Fruit fly (Drosophila melanogaster) S2 (cell line): ENCODE results near the gene CG42814.

Source experiments
- CG8478 ChIP-seq: fragments of >200 bp; optimal IDR thresholded peaks from 2 replicates; lab custom pipeline; 2018
- CTCF ChIP-seq, 2 experiments: fragments of >200 bp; optimal IDR thresholded peaks; 2 replicates each; lab custom pipeline; 2018

CG42814 gene

dm6 chr3R:27229368-27229767 is at the start of gene CG42814:
Gene CG42814, minus strand, starts transcription at chr3R:27229468.
- TF ChIP-seq CG8478 (lab: Kevin White, UChicago) (no peak), CTCF (optimal IDR thresholded peaks at IDR 0.05; lab: Kevin White, UChicago) (no peak)

DNA sequence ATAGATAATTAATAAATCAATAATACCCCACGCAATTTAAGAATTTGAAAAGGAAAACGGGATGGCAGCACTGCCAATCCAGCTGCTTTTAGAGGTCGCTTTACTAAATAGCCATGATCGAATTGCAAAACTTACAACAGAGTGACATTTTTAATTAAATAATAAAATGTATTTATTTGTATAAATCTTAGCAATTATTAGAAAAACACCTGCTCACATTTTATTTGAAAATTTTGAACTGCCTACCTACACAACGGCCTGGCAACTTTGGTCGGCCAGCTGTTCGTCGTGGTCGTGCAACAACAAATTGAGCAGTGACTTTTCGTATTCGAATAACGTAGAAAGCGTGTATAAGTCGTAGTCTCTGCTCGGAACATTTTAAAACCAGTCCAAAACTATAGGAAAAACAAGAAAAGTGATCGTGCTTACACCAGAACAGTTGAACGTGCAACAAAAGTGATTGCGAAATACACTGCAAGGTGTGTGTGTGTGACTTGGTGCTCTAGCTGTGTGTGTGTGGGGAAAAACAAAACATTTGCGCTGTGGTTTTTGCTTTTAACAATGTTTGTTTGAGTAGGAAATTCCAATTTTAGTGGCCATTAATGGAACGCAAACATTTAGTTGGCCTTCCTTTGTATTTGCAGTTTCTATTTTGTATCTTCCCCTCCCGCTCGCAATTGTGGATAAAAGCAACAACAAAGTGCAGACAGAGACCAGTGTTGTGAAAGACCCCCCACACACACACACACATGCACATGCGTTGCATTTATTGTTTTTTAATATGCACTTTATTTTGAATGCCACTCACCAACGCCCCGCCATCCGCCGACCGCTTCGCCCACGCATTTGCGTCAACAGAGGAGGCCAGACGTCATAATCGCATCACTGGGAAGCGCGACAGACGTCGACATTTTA is 45.5 kb upstream of the CG42814 start, which contains the start of gene CG5938:
CG5938 (plus strand) TSS at position 262 of the 915 bp plus-strand sequence.
- TF ChIP-seq CG8478 (lab: Kevin White, UChicago) = no peak
- TF ChIP-seq CTCF (optimal IDR thresholded peaks at IDR 0.05; lab: Kevin White, UChicago) = no peak

- TF ChIP-seq CTCF (optimal IDR thresholded peaks at IDR 0.05; lab: Kevin White, UChicago) (peak in 1 of 2 experiments; percentile 3), CG8478 (lab: Kevin White, UChicago) (no peak)
These were observed 44.1 kb upstream of the CG42814 start, which contains the start of gene CG5934 for dm6 chr3R:27273118-27274062. Gene CG5934, plus strand, starts transcription at chr3R:27273705.

DNA sequence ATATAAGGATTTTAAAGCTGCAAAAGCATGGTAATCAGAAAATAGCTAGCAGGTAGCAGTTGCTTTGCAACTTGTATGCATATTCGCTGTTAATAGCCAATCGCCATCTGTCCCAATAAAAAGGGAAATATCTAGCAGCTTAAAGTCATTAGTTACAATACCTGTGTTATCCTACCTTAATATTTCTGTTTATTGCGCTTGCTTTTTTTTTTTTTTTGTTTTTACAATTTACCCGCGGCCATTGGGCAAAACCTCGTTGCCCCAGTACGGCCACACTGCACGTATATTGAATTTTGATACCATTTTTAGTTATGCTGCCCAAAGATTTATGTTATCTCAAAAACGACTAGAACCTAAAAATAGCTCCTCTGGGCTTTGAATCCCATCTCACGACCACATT is 43.0 kb upstream of the CG42814 start:
- TF ChIP-seq CTCF (optimal IDR thresholded peaks at IDR 0.05; lab: Kevin White, UChicago) (no peak), CG8478 (lab: Kevin White, UChicago) (no peak)

DNA sequence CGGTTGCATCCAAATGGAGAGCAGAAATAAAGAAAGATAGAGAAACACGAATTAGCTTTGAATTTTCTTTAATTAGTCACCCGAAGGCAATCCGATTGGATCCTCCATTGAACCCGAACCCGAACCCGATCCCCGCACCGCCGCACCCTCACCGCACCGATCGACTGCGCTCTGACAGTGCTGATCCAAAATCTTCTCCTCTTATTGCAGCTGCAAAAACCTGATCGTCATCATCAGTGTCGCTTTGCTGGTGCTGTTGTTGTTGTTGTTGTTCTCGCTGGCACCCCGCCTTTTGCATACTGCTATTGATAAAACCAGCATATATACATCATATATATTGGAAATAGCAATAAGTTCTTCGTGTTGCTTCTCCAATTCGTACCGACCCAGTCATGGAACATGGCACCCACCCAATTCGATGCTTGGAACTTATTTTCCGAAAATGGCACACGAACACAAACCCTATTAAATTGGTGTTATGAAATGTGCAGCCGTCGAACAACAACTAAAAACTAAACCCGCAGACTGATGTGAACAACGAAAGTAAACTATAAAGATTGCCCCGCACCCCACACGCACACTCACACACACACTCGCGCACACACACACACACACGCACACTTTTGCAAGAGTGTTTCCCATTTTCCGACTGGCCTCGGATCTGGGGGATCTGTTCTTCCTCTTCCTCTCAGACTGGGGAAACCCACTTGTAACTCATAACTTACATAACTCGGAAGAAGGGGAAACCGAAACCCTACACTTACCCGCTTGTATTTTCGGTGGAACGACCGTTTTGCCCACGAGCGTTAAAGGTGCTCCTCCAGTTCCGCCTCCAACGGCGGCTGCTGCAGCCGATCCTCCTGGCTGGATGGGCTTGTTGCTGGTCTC is 41.4 kb upstream of the CG42814 start:
- no peak for TF ChIP-seq CG8478 (lab: Kevin White, UChicago)
- TF ChIP-seq CTCF (optimal IDR thresholded peaks at IDR 0.05; lab: Kevin White, UChicago) = no peak

- no peak for TF ChIP-seq CTCF (optimal IDR thresholded peaks at IDR 0.05; lab: Kevin White, UChicago)
- no peak for TF ChIP-seq CG8478 (lab: Kevin White, UChicago)
These were observed 36.1 kb upstream of the CG42814 start, which contains the start of the genes CG14262 and CG14260 for dm6 chr3R:27265330-27265729. Gene CG14262, minus strand, starts transcription at chr3R:27265430. Gene CG14260, plus strand, starts transcription at chr3R:27265457.

- TF ChIP-seq CTCF (optimal IDR thresholded peaks at IDR 0.05; lab: Kevin White, UChicago) (peak; percentile 24 to 33), CG8478 (lab: Kevin White, UChicago) (no peak)
These were observed 34.4 kb upstream of the CG42814 start, which contains the start of gene woc for dm6 chr3R:27263434-27264215. Gene woc, minus strand, starts transcription at chr3R:27264055.

dm6 chr3R:27253921-27254376 is 24.7 kb upstream of the CG42814 start:
- TF ChIP-seq CG8478 (lab: Kevin White, UChicago) (no peak), CTCF (optimal IDR thresholded peaks at IDR 0.05; lab: Kevin White, UChicago) (no peak)

DNA sequence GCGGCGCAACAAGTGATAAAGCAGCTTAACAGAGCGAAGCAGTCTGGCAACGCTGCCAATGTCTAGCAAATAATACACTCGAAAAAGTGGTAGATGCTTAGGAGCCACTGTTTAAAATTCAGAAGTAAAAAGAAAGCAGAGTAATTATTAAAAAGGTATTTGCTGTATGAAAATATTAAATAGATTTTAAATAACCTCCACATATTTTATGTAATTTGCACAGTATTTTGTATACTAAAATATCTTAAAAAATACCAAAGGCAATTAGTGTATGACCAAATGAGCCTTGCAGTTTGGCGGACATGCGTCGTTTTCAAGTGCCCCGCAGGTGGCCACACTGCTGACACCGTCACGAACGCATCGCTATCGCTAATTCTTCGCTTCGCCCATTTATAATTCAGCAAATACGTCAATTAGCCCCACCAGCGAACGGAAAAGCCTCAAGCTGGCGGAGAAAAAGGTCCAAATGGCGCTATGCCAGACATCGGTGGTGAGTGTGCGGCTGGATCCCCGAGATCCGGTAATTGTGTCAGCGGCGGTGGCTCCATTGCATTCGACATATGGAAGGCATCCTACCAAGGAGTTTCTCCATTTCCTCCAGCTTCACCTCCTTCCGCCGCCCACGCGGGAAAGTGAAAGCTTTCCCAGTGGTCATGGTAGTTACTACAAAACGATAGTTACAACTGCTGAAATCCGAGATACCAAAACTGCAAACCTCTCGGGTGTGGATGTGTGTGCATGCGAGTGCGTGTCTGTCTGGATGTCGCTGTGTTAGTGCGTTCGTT is 24.1 kb upstream of the CG42814 start, which contains the start of gene pll:
pll (minus strand) TSS at position 47 of the 785 bp plus-strand sequence.
- TF ChIP-seq CTCF (optimal IDR thresholded peaks at IDR 0.05; lab: Kevin White, UChicago) (no peak), CG8478 (lab: Kevin White, UChicago) (no peak)

DNA sequence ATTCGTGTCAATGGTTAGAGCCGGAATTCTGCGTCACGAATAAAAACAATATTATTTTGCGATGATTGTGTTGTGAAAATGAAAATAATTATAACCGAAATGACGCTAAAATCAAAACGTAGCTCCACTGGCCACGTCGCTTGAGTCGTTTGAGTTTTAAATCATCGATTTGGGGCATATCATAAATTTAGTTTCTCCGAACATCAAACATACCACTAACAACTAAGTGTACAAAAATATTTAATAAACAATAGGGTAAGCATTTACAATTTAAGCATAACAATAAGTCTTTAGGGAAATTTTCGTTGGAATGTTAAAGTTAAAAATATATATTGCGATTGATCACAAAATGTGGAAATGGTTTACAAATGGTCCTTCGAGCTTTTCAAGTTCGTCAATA is 21.6 kb upstream of the CG42814 start, which contains the start of the genes TTLL6B and TfIIA-L:
TTLL6B (minus strand) TSS at position 101 of the 400 bp plus-strand sequence.
TfIIA-L (plus strand) TSS at position 206 of the 400 bp plus-strand sequence.
- TF ChIP-seq CTCF (optimal IDR thresholded peaks at IDR 0.05; lab: Kevin White, UChicago) (no peak), CG8478 (lab: Kevin White, UChicago) (no peak)

- TF ChIP-seq CG8478 (lab: Kevin White, UChicago) = no peak
These were observed 18.6 kb upstream of the CG42814 start, which contains the start of gene CG5984 for dm6 chr3R:27247892-27248291. Gene CG5984, minus strand, starts transcription at chr3R:27247992.
